Worm (Caenorhabditis elegans) whole organism, L1 larva: Measurements from ENCODE around the gene swt-4.
A peak's percentile ranks its signal among the peaks of the same experiment; 100 is the strongest.

Experiments
- C16A3.4 ChIP-seq: fragments of 150-350 bp; optimal IDR thresholded peaks from 2 replicates; lab custom pipeline; 2014; ENCODE audit warnings: missing biosample characterization, missing genetic modification characterization
- ama-1 ChIP-seq: fragments of 150-350 bp; optimal IDR thresholded peaks from 2 replicates; lab custom pipeline; 2014
- blmp-1 ChIP-seq: fragments of 150-350 bp; optimal IDR thresholded peaks from 2 replicates; lab custom pipeline; 2014; ENCODE audit warnings: missing biosample characterization, missing genetic modification characterization
- ceh-63 ChIP-seq: fragments of 200-800 bp; sonication (Bioruptor generic); optimal IDR thresholded peaks from 2 replicates; lab custom pipeline; 2018; ENCODE audit warnings: mild to moderate bottlenecking, missing genetic modification characterization, missing compliant biosample characterization
- ceh-8 ChIP-seq: fragments of 200-800 bp; sonication (Bioruptor generic); optimal IDR thresholded peaks from 2 replicates; lab custom pipeline; 2018; ENCODE audit warnings: mild to moderate bottlenecking, missing genetic modification characterization, moderate library complexity, missing compliant biosample characterization
- dpl-1 ChIP-seq, 3 experiments: fragments of 150-350 bp in 2 of 3; sonication (generic microtip) in 1 of 3; optimal IDR thresholded peaks; 2 replicates each; lab custom pipeline; 2014 to 2017; ENCODE audit warnings: missing biosample characterization in 3 of 3, missing genetic modification characterization in 3 of 3, missing genetic modification reagents in 3 of 3
- efl-1 ChIP-seq, 4 experiments: fragments of 150-350 bp; optimal IDR thresholded peaks in 3 of 4; peaks in 1 of 4; 1 replicate in 1 of 4; 2 replicates in 3 of 4; lab custom pipeline; 2014; ENCODE audit warnings: missing biosample characterization in 2 of 4, missing genetic modification characterization in 2 of 4, missing genetic modification reagents in 2 of 4
- egl-27 ChIP-seq, 2 experiments: fragments of 150-350 bp in 1 of 2; sonication (generic microtip); optimal IDR thresholded peaks; 3 replicates each; lab custom pipeline; 2017 to 2018; ENCODE audit warnings: missing biosample characterization in 2 of 2, missing genetic modification characterization in 2 of 2, missing genetic modification reagents in 2 of 2
- elt-3 ChIP-seq, 6 experiments: fragments of 150-350 bp in 1 of 6; sonication (generic microtip); optimal IDR thresholded peaks; 2 replicates each; lab custom pipeline; 2017 to 2018; ENCODE audit warnings: missing biosample characterization in 6 of 6, missing genetic modification characterization in 6 of 6, inconsistent platforms in 1 of 6
- fkh-10 ChIP-seq: sonication (generic microtip); optimal IDR thresholded peaks from 2 replicates; lab custom pipeline; 2017; ENCODE audit warnings: missing biosample characterization, missing genetic modification reagents, missing genetic modification characterization
- fkh-8 ChIP-seq: sonication (generic microtip); optimal IDR thresholded peaks from 2 replicates; lab custom pipeline; 2016; ENCODE audit warnings: mild to moderate bottlenecking, missing genetic modification characterization, missing compliant biosample characterization
- fos-1 ChIP-seq: fragments of 150-350 bp; optimal IDR thresholded peaks from 2 replicates; lab custom pipeline; 2014; ENCODE audit warnings: missing biosample characterization, missing genetic modification characterization
- isw-1 ChIP-seq: fragments of 200-800 bp; sonication (Bioruptor generic); IDR thresholded peaks from 2 replicates; pipeline ENCODE4 v1.3.6; 2022; ENCODE audit warnings: missing genetic modification characterization, missing compliant biosample characterization
- jun-1 ChIP-seq: fragments of 150-350 bp; optimal IDR thresholded peaks from 2 replicates; lab custom pipeline; 2014; ENCODE audit warnings: missing biosample characterization, missing genetic modification reagents, missing genetic modification characterization
- lin-13 ChIP-seq: fragments of 150-350 bp; optimal IDR thresholded peaks from 2 replicates; lab custom pipeline; 2014; ENCODE audit warnings: missing biosample characterization, missing genetic modification reagents, missing genetic modification characterization
- lin-14 ChIP-seq: fragments of 200-800 bp; sonication (Bioruptor generic); optimal IDR thresholded peaks from 2 replicates; lab custom pipeline; 2018; ENCODE audit warnings: mild to moderate bottlenecking, missing genetic modification characterization, moderate library complexity, missing compliant biosample characterization
- lin-15B ChIP-seq: fragments of 150-350 bp; sonication (generic microtip); optimal IDR thresholded peaks from 3 replicates; lab custom pipeline; 2014; ENCODE audit warnings: missing biosample characterization, missing genetic modification characterization
- lin-39 ChIP-seq: fragments of 150-350 bp; optimal IDR thresholded peaks from 2 replicates; lab custom pipeline; 2014; ENCODE audit warnings: missing biosample characterization, missing genetic modification reagents, missing genetic modification characterization
- lsy-2 ChIP-seq, 2 experiments: fragments of 150-350 bp; optimal IDR thresholded peaks; 2 replicates each; lab custom pipeline; 2014; ENCODE audit warnings: missing biosample characterization in 2 of 2, missing genetic modification characterization in 2 of 2
- mef-2 ChIP-seq: fragments of 150-350 bp; optimal IDR thresholded peaks from 2 replicates; lab custom pipeline; 2014; ENCODE audit warnings: missing biosample characterization, missing genetic modification characterization
- mep-1 ChIP-seq: fragments of 150-350 bp; optimal IDR thresholded peaks from 2 replicates; lab custom pipeline; 2014; ENCODE audit warnings: missing biosample characterization, missing genetic modification characterization
- nhr-19 ChIP-seq: fragments of 200-800 bp; sonication (Bioruptor generic); conservative IDR thresholded peaks from 2 replicates; pipeline ENCODE4 v1.3.6; 2022; ENCODE audit warnings: missing genetic modification characterization, missing compliant biosample characterization
- nhr-20 ChIP-seq: sonication (generic microtip); optimal IDR thresholded peaks from 2 replicates; lab custom pipeline; 2016; ENCODE audit warnings: mild to moderate bottlenecking, missing genetic modification characterization, missing compliant biosample characterization
- nhr-47 ChIP-seq: sonication (generic microtip); optimal IDR thresholded peaks from 2 replicates; lab custom pipeline; 2016; ENCODE audit warnings: mild to moderate bottlenecking, missing genetic modification characterization, moderate library complexity, missing compliant biosample characterization
- nhr-71 ChIP-seq: sonication (generic microtip); optimal IDR thresholded peaks from 2 replicates; lab custom pipeline; 2016; ENCODE audit warnings: mild to moderate bottlenecking, missing genetic modification characterization, moderate library complexity, missing compliant biosample characterization
- nhr-84 ChIP-seq: sonication (generic microtip); optimal IDR thresholded peaks from 2 replicates; lab custom pipeline; 2017; ENCODE audit warnings: missing biosample characterization, missing genetic modification characterization
- nhr-85 ChIP-seq: sonication (generic microtip); peaks from one replicate; lab custom pipeline; 2016; ENCODE audit warnings: missing genetic modification characterization, inconsistent platforms, missing compliant biosample characterization
- rnt-1 ChIP-seq: sonication (generic microtip); optimal IDR thresholded peaks from 2 replicates; lab custom pipeline; 2016; ENCODE audit warnings: mild to moderate bottlenecking, missing genetic modification characterization, moderate library complexity, missing compliant biosample characterization
- skn-1 ChIP-seq: fragments of 150-350 bp; optimal IDR thresholded peaks from 2 replicates; lab custom pipeline; 2014; ENCODE audit warnings: missing biosample characterization, missing genetic modification characterization
- snu-23 ChIP-seq: sonication (generic microtip); optimal IDR thresholded peaks from 2 replicates; lab custom pipeline; 2016; ENCODE audit warnings: missing genetic modification characterization, missing compliant biosample characterization
- sox-4 ChIP-seq: sonication (generic microtip); optimal IDR thresholded peaks from 2 replicates; lab custom pipeline; 2016; ENCODE audit warnings: missing genetic modification characterization, missing compliant biosample characterization
- swsn-7 ChIP-seq: sonication (generic microtip); optimal IDR thresholded peaks from 2 replicates; lab custom pipeline; 2016; ENCODE audit warnings: missing genetic modification characterization, missing compliant biosample characterization
- tbx-2 ChIP-seq: sonication (generic microtip); optimal IDR thresholded peaks from 2 replicates; lab custom pipeline; 2016; ENCODE audit warnings: missing genetic modification characterization, missing compliant biosample characterization
- unc-86 ChIP-seq: sonication (generic microtip); optimal IDR thresholded peaks from 2 replicates; lab custom pipeline; 2016; ENCODE audit warnings: missing genetic modification characterization, missing compliant biosample characterization
- ztf-11 ChIP-seq, 2 experiments: sonication (generic microtip); optimal IDR thresholded peaks; 2 replicates each; lab custom pipeline; 2016 to 2017; ENCODE audit warnings: missing genetic modification characterization in 2 of 2, missing biosample characterization in 1 of 2, missing compliant biosample characterization in 1 of 2
- ztf-4 ChIP-seq: fragments of 150-350 bp; optimal IDR thresholded peaks from 2 replicates; lab custom pipeline; 2014; ENCODE audit warnings: missing biosample characterization, missing genetic modification characterization

The swt-4 gene

DNA sequence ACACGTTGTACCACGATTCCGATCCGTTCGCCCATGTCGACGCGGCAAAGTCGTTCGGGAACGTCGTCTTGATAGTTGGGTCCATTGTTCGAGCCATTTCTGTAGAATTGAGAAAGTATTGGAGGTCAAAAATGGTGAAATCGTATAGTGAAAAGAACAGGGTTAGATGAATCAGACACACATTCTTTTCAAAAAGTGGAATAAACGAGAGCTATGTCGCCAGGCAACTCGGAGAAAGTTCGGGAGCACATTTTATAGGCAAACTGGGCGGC lies 4.4 kb upstream of the swt-4 start, which contains the start of gene Y39A1A.9:
TSS of gene Y39A1A.9 (minus strand) at position 99 of the 272 bp plus-strand sequence.
- TF ChIP-seq elt-3 (tag; optimal IDR thresholded peaks at IDR 0.05; lab: Kevin White, UChicago) = no peak
- no peak for TF ChIP-seq swsn-7
- no peak for TF ChIP-seq lin-15B (tag; lab: Kevin White, UChicago)
- TF ChIP-seq dpl-1 (GFP tag; optimal IDR thresholded peaks at IDR 0.05; lab: Kevin White, UChicago) = no peak
- no peak for TF ChIP-seq rnt-1 (tag; lab: Kevin White, UChicago)
- no peak for TF ChIP-seq lin-39 (tag; lab: Kevin White, UChicago)
- no peak for TF ChIP-seq lin-13 (GFP tag; lab: Kevin White, UChicago)
- TF ChIP-seq ama-1 (lab: Kevin White, UChicago) = no peak
- TF ChIP-seq skn-1 (tag; lab: Kevin White, UChicago) = no peak
- TF ChIP-seq lin-14 = no peak
- TF ChIP-seq lsy-2 (tag; optimal IDR thresholded peaks at IDR 0.05; lab: Kevin White, UChicago) = no peak
- TF ChIP-seq egl-27 (tag; optimal IDR thresholded peaks at IDR 0.05; lab: Kevin White, UChicago) = no peak
- TF ChIP-seq nhr-71 (tag; lab: Kevin White, UChicago) = no peak
- TF ChIP-seq sox-4 (tag; lab: Kevin White, UChicago) = no peak
- TF ChIP-seq fkh-8 (tag; lab: Kevin White, UChicago) = no peak
- no peak for TF ChIP-seq nhr-47 (tag; lab: Kevin White, UChicago)
- TF ChIP-seq, all 84 proteins: peak for 0

DNA sequence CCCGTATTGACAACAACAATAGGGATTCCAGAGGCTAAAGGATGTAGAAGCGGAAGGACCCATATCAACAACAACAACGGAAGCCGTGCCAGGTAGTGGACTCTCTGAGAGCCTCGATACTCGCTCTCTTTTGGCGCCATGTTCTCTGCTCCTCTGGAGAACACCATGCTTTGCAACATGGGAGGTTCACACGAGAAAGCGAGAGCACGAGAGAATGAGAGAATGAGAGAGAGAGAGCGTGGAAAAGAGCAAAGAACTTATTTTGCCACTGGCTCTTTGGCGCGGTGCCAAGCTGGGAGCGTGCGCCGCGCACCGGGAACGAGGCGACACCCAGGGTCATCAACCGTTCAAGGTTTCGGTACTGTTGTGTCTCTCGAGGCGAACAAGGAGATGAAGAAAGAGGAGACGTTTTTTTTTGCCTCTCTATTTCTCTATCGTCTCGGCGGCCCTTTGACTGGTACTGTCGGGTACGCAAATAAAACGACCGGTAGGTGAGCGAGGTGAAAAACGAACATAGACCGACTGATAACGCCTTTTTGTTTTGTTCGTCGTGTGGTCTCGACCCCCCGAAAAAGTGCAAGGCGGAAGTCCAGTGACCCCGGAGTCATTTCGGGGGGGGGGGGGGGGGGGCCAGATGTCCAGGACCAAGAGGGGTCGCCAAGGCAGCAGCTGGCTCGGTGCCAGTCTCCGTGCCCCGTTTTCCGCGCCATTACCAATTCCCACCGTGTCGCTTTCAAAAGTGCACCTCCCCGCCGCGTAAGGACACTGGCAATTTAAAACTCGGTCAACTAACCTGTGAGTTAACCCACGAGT lies 3.9 kb upstream of the swt-4 start, which contains the start of gene Y39A1A.10:
TSS of gene Y39A1A.10 (plus strand) at position 139 of the 813 bp plus-strand sequence.
- peak; percentile 37 for TF ChIP-seq blmp-1
- TF ChIP-seq jun-1 = peak; percentile 26
- TF ChIP-seq ztf-4 (tag; lab: Kevin White, UChicago) = peak; percentile 24
- TF ChIP-seq egl-27 (tag; optimal IDR thresholded peaks at IDR 0.05; lab: Kevin White, UChicago) = no peak
- TF ChIP-seq efl-1 (optimal IDR thresholded peaks at IDR 0.05; lab: Kevin White, UChicago) = no peak
- TF ChIP-seq efl-1 (GFP tag; optimal IDR thresholded peaks at IDR 0.05 in 1 of 2; lab: Kevin White, UChicago) = peak in 1 of 2 experiments; percentile 57
- TF ChIP-seq mef-2 (tag; lab: Kevin White, UChicago) = no peak
- TF ChIP-seq nhr-85 = peak; percentile 86
- peak; percentile 52 for TF ChIP-seq nhr-71 (tag; lab: Kevin White, UChicago)
- no peak for TF ChIP-seq fkh-10 (GFP tag; lab: Kevin White, UChicago)
- peak in 1 of 6 experiments; percentile 0 for TF ChIP-seq elt-3 (tag; optimal IDR thresholded peaks at IDR 0.05; lab: Kevin White, UChicago)
- TF ChIP-seq lin-14 = peak; percentile 72
- peak; percentile 24 for TF ChIP-seq snu-23 (GFP tag; lab: Kevin White, UChicago)
- peak; percentile 38 for TF ChIP-seq fkh-8 (tag; lab: Kevin White, UChicago)
- 0 out of 2 replicates have a peak, but pooled peaks have one; percentile 7 for TF ChIP-seq nhr-19 (GFP tag; lab: Robert Waterston, UW)
- TF ChIP-seq rnt-1 (tag; lab: Kevin White, UChicago) = peak; percentile 10
- TF ChIP-seq nhr-20 (tag; lab: Kevin White, UChicago) = peak; percentile 9
- no peak for TF ChIP-seq sox-4 (tag; lab: Kevin White, UChicago)
- peak; percentile 89 for TF ChIP-seq ceh-8 (GFP tag; lab: Kevin White, UChicago)
- TF ChIP-seq, all 84 proteins: peak for 14

DNA sequence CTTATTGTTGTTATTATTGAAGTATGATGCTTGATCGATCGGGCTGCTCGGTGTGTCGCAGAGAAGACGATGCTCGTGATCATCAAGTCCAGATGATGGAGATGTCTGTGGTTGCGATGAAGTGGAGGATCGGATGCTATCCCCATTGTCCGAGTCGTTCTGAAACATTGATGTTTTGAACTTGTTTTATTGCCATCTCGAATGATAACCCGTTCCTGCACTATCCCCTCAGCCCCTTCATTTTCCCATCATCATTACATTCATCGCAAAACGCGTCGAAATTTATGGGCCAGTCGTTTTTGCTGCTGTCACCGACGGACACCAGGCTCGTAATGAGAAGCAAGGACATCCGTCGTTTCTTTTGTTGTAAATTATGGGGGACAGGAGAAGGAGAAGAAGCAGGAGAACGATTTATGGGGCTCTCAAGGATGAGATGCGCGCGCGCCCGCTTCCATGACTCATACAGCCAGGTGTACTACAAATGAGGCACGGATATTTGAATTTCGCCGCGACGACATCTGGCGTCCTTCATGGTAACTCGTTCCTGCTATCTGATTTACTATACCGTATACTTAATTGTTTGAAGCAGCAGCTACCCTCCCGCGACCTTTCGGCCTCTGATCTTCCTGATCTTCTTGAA lies 3.0 kb upstream of the swt-4 start:
- TF ChIP-seq ztf-11 (tag; optimal IDR thresholded peaks at IDR 0.05; lab: Kevin White, UChicago) = peak in 1 of 2 experiments; percentile 90
- peak; percentile 66 for TF ChIP-seq tbx-2
- TF ChIP-seq isw-1 (GFP tag; lab: Robert Waterston, UW) = no peak
- peak; percentile 25 for TF ChIP-seq unc-86

DNA sequence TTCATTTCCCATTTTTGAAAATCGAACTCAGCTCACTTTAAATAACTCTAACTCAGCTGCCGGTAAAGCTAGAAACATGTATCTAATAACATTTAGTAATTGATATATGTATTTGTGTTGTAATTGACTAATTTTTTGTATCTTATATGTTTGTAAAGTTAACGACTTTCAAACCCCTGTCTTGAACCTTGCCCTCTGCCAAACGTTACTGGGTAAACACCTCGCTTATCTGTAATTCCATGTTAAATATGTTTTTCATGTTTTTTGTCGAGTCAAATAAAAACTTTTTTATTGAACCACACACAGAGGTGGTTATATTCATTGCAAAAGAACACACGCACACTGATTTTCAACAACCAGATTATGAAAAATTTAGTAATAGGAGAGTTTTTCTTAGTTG lies 852 bp upstream of the swt-4 start:
- TF ChIP-seq nhr-84 (tag; lab: Kevin White, UChicago) = no peak
- peak; percentile 2 for TF ChIP-seq nhr-47 (tag; lab: Kevin White, UChicago)
- TF ChIP-seq nhr-85 = peak; percentile 76
- TF ChIP-seq mep-1 (tag; lab: Kevin White, UChicago) = peak; percentile 11
- TF ChIP-seq C16A3.4 (tag; lab: Kevin White, UChicago) = no peak
- no peak for TF ChIP-seq ceh-63 (GFP tag; lab: Kevin White, UChicago)
- TF ChIP-seq fos-1 (tag; lab: Kevin White, UChicago) = no peak
